Worm (Caenorhabditis elegans): Measurements from ENCODE around the gene golg-4.

- TF ChIP-seq W03F9.2 (tag; optimal IDR thresholded peaks at IDR 0.05) (no peak), him-1 (tag; optimal IDR thresholded peaks at IDR 0.05) (no peak), dao-5 (tag; optimal IDR thresholded peaks at IDR 0.05) (no peak)
These were observed 45.3 kb upstream of the golg-4 start for ce11 chrIII:3360067-3360466.
